Worm (Caenorhabditis elegans): ENCODE results near the gene dmd-4.

The dmd-4 gene

DNA sequence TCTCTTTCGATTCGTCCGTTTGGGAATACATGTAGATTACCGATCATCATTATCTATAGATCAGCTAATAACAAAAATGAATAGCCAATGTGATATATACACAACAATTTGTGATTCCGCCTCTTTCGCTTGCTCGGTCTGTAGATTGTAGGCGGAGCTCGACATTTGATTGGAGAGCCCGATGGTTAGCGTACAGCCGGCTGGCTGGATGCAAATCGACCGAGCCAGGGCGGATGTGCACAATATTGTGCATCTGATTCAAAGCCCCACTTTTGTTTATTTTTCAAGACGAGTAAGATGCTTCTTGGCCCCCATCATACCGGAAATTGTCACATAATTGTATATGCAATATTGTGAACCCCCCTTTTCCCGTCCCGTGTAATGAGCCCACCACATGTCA, at the start of gene dmd-4:
Gene dmd-4 (minus strand): TSS at position 101 of the 400 bp plus-strand sequence.
- TF ChIP-seq elt-3 (tag; optimal IDR thresholded peaks at IDR 0.05), result no peak
- TF ChIP-seq ztf-11 (tag; optimal IDR thresholded peaks at IDR 0.05), result no peak
- no peak for TF ChIP-seq fkh-10 (GFP tag; optimal IDR thresholded peaks at IDR 0.05)

DNA sequence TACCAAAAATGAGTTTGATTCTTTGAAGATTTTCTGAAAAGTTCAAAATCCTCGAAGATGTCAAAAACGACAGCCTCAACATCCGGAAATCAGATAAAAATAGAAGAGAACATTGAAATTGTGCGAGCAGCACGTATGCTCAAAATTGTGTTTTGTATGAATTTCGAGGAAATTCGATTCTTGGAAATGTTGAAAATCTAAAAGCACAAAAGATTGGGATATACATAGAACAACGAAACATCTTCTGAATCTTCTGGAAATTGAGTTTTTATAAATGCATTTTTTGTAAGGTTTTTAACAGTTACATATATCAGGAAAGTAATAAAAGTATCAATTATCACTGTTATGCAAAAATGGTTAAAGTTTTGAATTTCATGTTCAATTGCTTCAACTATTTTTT, 49.0 kb upstream of the dmd-4 start:
- TF ChIP-seq fkh-10 (GFP tag; optimal IDR thresholded peaks at IDR 0.05) (peak; percentile 85), lin-39 (tag; optimal IDR thresholded peaks at IDR 0.05) (no peak)

ce11 chrX:14907257-14907801, 45.7 kb upstream of the dmd-4 start:
- no peak for TF ChIP-seq nhr-12 (tag; optimal IDR thresholded peaks at IDR 0.05)
- TF ChIP-seq nhr-43 (tag; optimal IDR thresholded peaks at IDR 0.05; ENCODE audit: poor library complexity, severe bottlenecking), result no peak
- TF ChIP-seq ztf-11 (tag; optimal IDR thresholded peaks at IDR 0.05), result no peak
- TF ChIP-seq ceh-82 (tag; optimal IDR thresholded peaks at IDR 0.05), result no peak
- no peak for TF ChIP-seq nhr-237 (tag; optimal IDR thresholded peaks at IDR 0.05)
- TF ChIP-seq unc-39 (tag; optimal IDR thresholded peaks at IDR 0.05), result no peak
- TF ChIP-seq nhr-25 (tag; optimal IDR thresholded peaks at IDR 0.05), result no peak
- TF ChIP-seq lin-15B (tag; optimal IDR thresholded peaks at IDR 0.05), result no peak
- TF ChIP-seq elt-3 (tag; optimal IDR thresholded peaks at IDR 0.05), result peak in 1 of 3 experiments; percentile 37
- TF ChIP-seq nhr-23 (tag; optimal IDR thresholded peaks at IDR 0.05), result peak; percentile 22
- no peak for TF ChIP-seq fos-1 (tag; optimal IDR thresholded peaks at IDR 0.05)
- TF ChIP-seq mdl-1 (tag; optimal IDR thresholded peaks at IDR 0.05), result no peak
- no peak for TF ChIP-seq elt-1 (tag; optimal IDR thresholded peaks at IDR 0.05)
- TF ChIP-seq sea-2 (GFP tag; optimal IDR thresholded peaks at IDR 0.05), result no peak
- no peak for TF ChIP-seq unc-62 (GFP tag; optimal IDR thresholded peaks at IDR 0.05)
- no peak for TF ChIP-seq ZK546.5 (tag; optimal IDR thresholded peaks at IDR 0.05)
- peak; percentile 18 for TF ChIP-seq nhr-76 (tag; optimal IDR thresholded peaks at IDR 0.05)
- TF ChIP-seq nhr-28 (tag; optimal IDR thresholded peaks at IDR 0.05), result no peak
- no peak for TF ChIP-seq ceh-9 (tag; optimal IDR thresholded peaks at IDR 0.05)
- no peak for TF ChIP-seq lin-39 (tag; optimal IDR thresholded peaks at IDR 0.05)
- no peak for TF ChIP-seq ceh-16 (tag; optimal IDR thresholded peaks at IDR 0.05)
- no peak for TF ChIP-seq jun-1 (tag; optimal IDR thresholded peaks at IDR 0.05)
- TF ChIP-seq hmg-11 (tag; optimal IDR thresholded peaks at IDR 0.05), result no peak
- no peak for TF ChIP-seq nhr-11 (tag; optimal IDR thresholded peaks at IDR 0.05)
- no peak for TF ChIP-seq skn-1 (tag; optimal IDR thresholded peaks at IDR 0.05)
- TF ChIP-seq fkh-2 (tag; optimal IDR thresholded peaks at IDR 0.05), result no peak

DNA sequence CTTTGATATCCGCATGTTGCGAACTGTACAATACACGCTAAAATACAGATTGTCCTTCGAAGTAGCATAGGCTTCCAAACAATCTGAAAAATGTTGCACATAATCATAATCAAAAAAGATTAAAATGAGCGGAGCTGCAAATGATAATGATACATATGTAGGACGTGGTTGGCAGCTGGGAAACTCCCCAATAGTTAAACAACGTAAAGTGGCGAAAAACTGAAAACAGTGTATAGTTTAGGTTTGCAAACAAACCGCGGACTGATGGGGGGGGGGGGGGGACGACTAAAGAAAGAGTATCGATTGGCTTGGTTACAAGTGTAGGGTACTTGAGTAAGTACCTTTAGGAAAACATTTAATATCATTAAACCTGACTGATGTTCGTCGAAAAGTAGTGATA, 43.5 kb upstream of the dmd-4 start, which contains the start of gene hex-5:
Gene hex-5 (minus strand): TSS at position 101 of the 400 bp plus-strand sequence.
- TF ChIP-seq nhr-43 (tag; optimal IDR thresholded peaks at IDR 0.05; ENCODE audit: poor library complexity, severe bottlenecking) (no peak), lin-39 (tag; optimal IDR thresholded peaks at IDR 0.05) (no peak), nhr-25 (tag; optimal IDR thresholded peaks at IDR 0.05) (no peak), nhr-67 (tag; optimal IDR thresholded peaks at IDR 0.05) (no peak), ZK546.5 (tag; optimal IDR thresholded peaks at IDR 0.05) (no peak), sea-2 (GFP tag; optimal IDR thresholded peaks at IDR 0.05) (no peak), nhr-11 (tag; optimal IDR thresholded peaks at IDR 0.05) (no peak), unc-62 (GFP tag; optimal IDR thresholded peaks at IDR 0.05) (no peak), nhr-23 (tag; optimal IDR thresholded peaks at IDR 0.05) (no peak), ama-1 (optimal IDR thresholded peaks at IDR 0.05) (no peak)

DNA sequence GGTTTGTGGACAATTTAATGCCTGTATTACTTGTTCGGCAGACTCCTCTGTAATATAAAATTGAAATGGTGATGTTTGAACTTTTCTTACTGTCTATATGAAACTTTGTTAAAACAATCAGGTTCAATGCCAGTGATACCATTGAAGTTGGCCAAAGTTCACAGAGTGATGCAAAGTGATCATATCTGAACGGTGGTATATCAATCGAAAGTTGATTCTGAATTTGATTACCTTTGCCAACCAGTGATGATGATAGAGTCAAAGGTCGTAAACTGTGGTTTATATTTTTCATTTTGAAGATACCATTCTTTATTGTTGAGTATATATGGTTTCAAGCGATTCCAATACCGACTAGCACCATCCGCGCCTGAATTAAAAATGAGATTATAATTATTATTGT, 41.8 kb upstream of the dmd-4 start:
- peak in 2 of 3 experiments; percentile 54 to 67 for TF ChIP-seq elt-3 (tag; optimal IDR thresholded peaks at IDR 0.05)
- no peak for TF ChIP-seq elt-1 (tag; optimal IDR thresholded peaks at IDR 0.05)

DNA sequence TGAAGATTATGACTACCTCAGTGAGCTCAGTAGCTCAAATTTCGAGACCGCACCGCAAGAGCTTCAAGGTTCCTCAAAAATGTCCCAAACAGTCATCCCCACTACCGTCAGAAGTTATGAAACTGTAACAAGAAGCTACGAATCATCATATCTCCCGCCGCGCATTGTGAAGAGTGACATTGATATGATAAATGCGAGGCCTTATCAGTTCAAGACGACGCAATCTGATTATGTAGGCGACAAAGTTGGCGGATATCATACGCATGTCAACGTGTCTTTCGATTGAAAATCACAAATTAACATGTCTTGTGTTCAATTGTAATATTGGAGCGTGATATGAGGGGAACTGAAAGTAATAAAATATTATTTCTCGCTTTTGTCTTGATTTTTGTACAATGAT, 38.8 kb upstream of the dmd-4 start:
- TF ChIP-seq elt-3 (tag; optimal IDR thresholded peaks at IDR 0.05) (peak in 2 of 3 experiments; percentile 26 to 27), nhr-25 (tag; optimal IDR thresholded peaks at IDR 0.05) (peak; percentile 47), nhr-43 (tag; optimal IDR thresholded peaks at IDR 0.05; ENCODE audit: poor library complexity, severe bottlenecking) (peak; percentile 0), pqm-1 (tag; optimal IDR thresholded peaks at IDR 0.05) (no peak)

- no peak for TF ChIP-seq ztf-11 (tag; optimal IDR thresholded peaks at IDR 0.05)
- TF ChIP-seq nhr-77 (tag; optimal IDR thresholded peaks at IDR 0.05), result no peak
Observed at ce11 chrX:14898205-14898604, 36.6 kb upstream of the dmd-4 start, which contains the start of gene lips-8. TSS of gene lips-8 (plus strand) at chrX:14898505.
